Fruit fly (Drosophila melanogaster) whole organism, embryonic: Measurements from ENCODE around the gene CG42494.

Experiments used
- Adf1 ChIP-seq: fragments of 200-800 bp; sonication (Bioruptor generic); IDR thresholded peaks from 2 replicates; pipeline ENCODE4 v1.3.6; 2022; ENCODE audit warnings: missing biosample characterization, missing genetic modification characterization
- Atf-2 ChIP-seq: fragments of 200-800 bp; sonication (Bioruptor generic); optimal IDR thresholded peaks from 2 replicates; lab custom pipeline; 2016; ENCODE audit warnings: missing biosample characterization, missing genetic modification characterization
- Bgb ChIP-seq: fragments of 200-800 bp; sonication (Bioruptor generic); IDR thresholded peaks from 2 replicates; pipeline ENCODE4 v1.3.6; 2022; ENCODE audit warnings: missing biosample characterization, missing genetic modification characterization; ENCODE audit not compliant: partially characterized antibody
- CG10321 ChIP-seq: fragments of 200-800 bp; sonication (Bioruptor generic); IDR thresholded peaks from 2 replicates; pipeline ENCODE4 v1.3.6; 2022; ENCODE audit warnings: missing biosample characterization, missing genetic modification characterization
- CG10431 ChIP-seq: fragments of 200-800 bp; sonication (Bioruptor generic); optimal IDR thresholded peaks from 3 replicates; lab custom pipeline; 2018; ENCODE audit warnings: missing biosample characterization, mild to moderate bottlenecking, missing genetic modification characterization
- CG10979 ChIP-seq: fragments of 200-800 bp; sonication (Bioruptor generic); optimal IDR thresholded peaks from 2 replicates; lab custom pipeline; 2018; ENCODE audit warnings: missing biosample characterization, mild to moderate bottlenecking, missing genetic modification characterization, moderate library complexity
- CG11696 ChIP-seq: fragments of 200-800 bp; sonication (Bioruptor generic); IDR thresholded peaks from 2 replicates; pipeline ENCODE4 v1.3.6; 2022; ENCODE audit warnings: missing biosample characterization, missing genetic modification characterization
- CG12942 ChIP-seq: fragments of 200-800 bp; sonication (Bioruptor generic); optimal IDR thresholded peaks from 3 replicates; lab custom pipeline; 2016; ENCODE audit warnings: missing biosample characterization, missing genetic modification characterization
- CG15011 ChIP-seq: fragments of 200-800 bp; sonication (Bioruptor generic); optimal IDR thresholded peaks from 3 replicates; lab custom pipeline; 2018; ENCODE audit warnings: missing biosample characterization, mild to moderate bottlenecking, missing genetic modification characterization
- CG16815 ChIP-seq: fragments of 200-800 bp; sonication (Bioruptor generic); optimal IDR thresholded peaks from 3 replicates; lab custom pipeline; 2017; ENCODE audit warnings: missing biosample characterization, mild to moderate bottlenecking, missing genetic modification characterization
- CG17186 ChIP-seq: fragments of 200-800 bp; sonication (Bioruptor generic); optimal IDR thresholded peaks from 3 replicates; lab custom pipeline; 2017; ENCODE audit warnings: missing biosample characterization, missing genetic modification reagents, missing genetic modification characterization
- CG1792 ChIP-seq: fragments of 200-800 bp; sonication (Bioruptor generic); optimal IDR thresholded peaks from 2 replicates; lab custom pipeline; 2016; ENCODE audit warnings: missing biosample characterization, missing genetic modification characterization
- CG18262 ChIP-seq: fragments of 200-800 bp; optimal IDR thresholded peaks from 3 replicates; lab custom pipeline; 2019; ENCODE audit warnings: missing biosample characterization, mild to moderate bottlenecking, missing genetic modification characterization, moderate library complexity
- CG18764 ChIP-seq: fragments of 200-800 bp; sonication (Bioruptor generic); optimal IDR thresholded peaks from 3 replicates; lab custom pipeline; 2016; ENCODE audit warnings: missing biosample characterization, missing genetic modification characterization
- CG34376 ChIP-seq: fragments of 200-800 bp; sonication (Bioruptor generic); optimal IDR thresholded peaks from 2 replicates; lab custom pipeline; 2018; ENCODE audit warnings: missing biosample characterization, mild to moderate bottlenecking, missing genetic modification characterization
- CG3726 ChIP-seq: fragments of 200-800 bp; sonication (Bioruptor generic); IDR thresholded peaks from 3 replicates; pipeline ENCODE4, ENCODE4 v1.3.6; 2022; ENCODE audit warnings: missing biosample characterization, missing genetic modification characterization
- CG43689 ChIP-seq: fragments of 200-800 bp; sonication (Bioruptor generic); IDR thresholded peaks from 2 replicates; pipeline ENCODE4 v1.3.6; 2022; ENCODE audit warnings: missing biosample characterization, missing genetic modification characterization
- CG6254 ChIP-seq: fragments of 200-800 bp; sonication (Bioruptor generic); optimal IDR thresholded peaks from 3 replicates; lab custom pipeline; 2017; ENCODE audit warnings: mild to moderate bottlenecking, missing biosample characterization, missing genetic modification reagents, missing genetic modification characterization
- CG6854 ChIP-seq: fragments of 200-800 bp; sonication (Bioruptor generic); optimal IDR thresholded peaks from 3 replicates; lab custom pipeline; 2017; ENCODE audit warnings: missing biosample characterization, mild to moderate bottlenecking, missing genetic modification characterization
- CG8478 ChIP-seq: fragments of >200 bp; optimal IDR thresholded peaks from 2 replicates; lab custom pipeline; 2018
- CG9437 ChIP-seq: fragments of 200-800 bp; sonication (Bioruptor generic); optimal IDR thresholded peaks from 2 replicates; lab custom pipeline; 2018; ENCODE audit warnings: missing biosample characterization, mild to moderate bottlenecking, missing genetic modification characterization
- CG9797 ChIP-seq: fragments of 200-800 bp; sonication (Bioruptor generic); optimal IDR thresholded peaks from 3 replicates; lab custom pipeline; 2018; ENCODE audit warnings: missing biosample characterization, mild to moderate bottlenecking, missing genetic modification characterization
- CrebB ChIP-seq: fragments of 200-800 bp; sonication (Bioruptor generic); optimal IDR thresholded peaks from 3 replicates; lab custom pipeline; 2018; ENCODE audit warnings: missing biosample characterization, mild to moderate bottlenecking, missing genetic modification characterization
- D ChIP-seq, 2 experiments: fragments of 200-800 bp in 1 of 2; fragments of >200 bp in 1 of 2; sonication (Bioruptor generic) in 1 of 2; optimal IDR thresholded peaks; 2 replicates in 1 of 2; 3 replicates in 1 of 2; lab custom pipeline; 2017; ENCODE audit warnings: mild to moderate bottlenecking in 1 of 2, missing biosample characterization in 1 of 2, missing genetic modification characterization in 1 of 2, missing genetic modification reagents in 1 of 2
- Doc2 ChIP-seq: fragments of 200-800 bp; sonication (Bioruptor generic); IDR thresholded peaks from 2 replicates; pipeline ENCODE4 v1.3.6; 2022; ENCODE audit warnings: missing biosample characterization, missing genetic modification characterization
- Ets97D ChIP-seq: fragments of 200-800 bp; sonication (Bioruptor generic); optimal IDR thresholded peaks from 3 replicates; lab custom pipeline; 2016; ENCODE audit warnings: missing biosample characterization, missing genetic modification characterization
- Fer2 ChIP-seq: fragments of 200-800 bp; sonication (Bioruptor generic); optimal IDR thresholded peaks from 2 replicates; lab custom pipeline; 2018; ENCODE audit warnings: missing biosample characterization, mild to moderate bottlenecking, missing genetic modification characterization, moderate library complexity
- Fer3 ChIP-seq: fragments of 200-800 bp; sonication (Bioruptor generic); optimal IDR thresholded peaks from 2 replicates; lab custom pipeline; 2018; ENCODE audit warnings: missing biosample characterization, mild to moderate bottlenecking, missing genetic modification characterization, moderate library complexity
- H2.0 ChIP-seq: fragments of 200-800 bp; sonication (Bioruptor generic); IDR thresholded peaks from 2 replicates; pipeline ENCODE4 v1.3.6; 2022; ENCODE audit warnings: missing biosample characterization, missing genetic modification characterization
- Hr3 ChIP-seq: fragments of 200-800 bp; sonication (Bioruptor generic); optimal IDR thresholded peaks from 3 replicates; lab custom pipeline; 2016; ENCODE audit warnings: missing biosample characterization, missing genetic modification characterization
- Hr39 ChIP-seq: fragments of >200 bp; optimal IDR thresholded peaks from 2 replicates; lab custom pipeline; 2017
- Med ChIP-seq: fragments of 200-800 bp; sonication (Bioruptor generic); peaks from one replicate; lab custom pipeline; 2016; ENCODE audit warnings: missing biosample characterization, missing genetic modification characterization, mild to moderate bottlenecking, inconsistent platforms, moderate library complexity
- Nf-YA ChIP-seq: fragments of 200-800 bp; sonication (Bioruptor generic); IDR thresholded peaks from 2 replicates; pipeline ENCODE4 v1.3.6; 2022; ENCODE audit warnings: missing biosample characterization, missing genetic modification characterization
- Optix ChIP-seq: fragments of 200-800 bp; sonication (Bioruptor generic); IDR thresholded peaks from 3 replicates; pipeline ENCODE4 v1.3.6; 2022; ENCODE audit warnings: missing biosample characterization, missing genetic modification characterization
- Rfx ChIP-seq: fragments of 200-800 bp; sonication (Bioruptor generic); IDR thresholded peaks from 2 replicates; pipeline ENCODE4 v1.3.6; 2022; ENCODE audit warnings: missing biosample characterization, missing genetic modification characterization
- Trl ChIP-seq, 3 experiments: fragments of >200 bp in 2 of 3; fragments of 200-800 bp in 1 of 3; sonication (Bioruptor generic) in 1 of 3; optimal IDR thresholded peaks; 2 replicates in 1 of 3; 3 replicates in 2 of 3; lab custom pipeline; 2016 to 2017; ENCODE audit warnings: missing biosample characterization in 1 of 3, missing genetic modification characterization in 1 of 3
- ara ChIP-seq: fragments of 200-800 bp; sonication (Bioruptor generic); IDR thresholded peaks from 2 replicates; pipeline ENCODE4 v1.3.6; 2022; ENCODE audit warnings: missing biosample characterization, missing genetic modification characterization
- cad ChIP-seq: fragments of >200 bp; optimal IDR thresholded peaks from 2 replicates; lab custom pipeline; 2017; ENCODE audit warnings: missing biosample characterization, missing genetic modification characterization
- dimm ChIP-seq: fragments of 200-800 bp; sonication (Bioruptor generic); IDR thresholded peaks from 2 replicates; pipeline ENCODE4 v1.3.6; 2022; ENCODE audit warnings: missing biosample characterization, missing genetic modification characterization
- ems ChIP-seq: fragments of 200-800 bp; sonication (Bioruptor generic); optimal IDR thresholded peaks from 3 replicates; lab custom pipeline; 2016; ENCODE audit warnings: missing biosample characterization, missing genetic modification characterization
- gce ChIP-seq: fragments of 200-800 bp; sonication (Bioruptor generic); IDR thresholded peaks from 3 replicates; pipeline ENCODE4 v1.3.6; 2022; ENCODE audit warnings: missing biosample characterization, missing genetic modification characterization
- gfzf ChIP-seq: fragments of 200-800 bp; sonication (Bioruptor generic); optimal IDR thresholded peaks from 2 replicates; lab custom pipeline; 2016; ENCODE audit warnings: missing biosample characterization, mild to moderate bottlenecking, missing genetic modification characterization, moderate library complexity
- gsb-n ChIP-seq: fragments of 200-800 bp; sonication (Bioruptor generic); optimal IDR thresholded peaks from 3 replicates; lab custom pipeline; 2018; ENCODE audit warnings: missing biosample characterization, mild to moderate bottlenecking, missing genetic modification characterization
- inv ChIP-seq: fragments of 200-800 bp; sonication (Bioruptor generic); IDR thresholded peaks from 2 replicates; pipeline ENCODE4 v1.3.6; 2022; ENCODE audit warnings: missing biosample characterization, missing genetic modification characterization; ENCODE audit not compliant: partially characterized antibody
- maf-S ChIP-seq: fragments of 200-800 bp; sonication (Bioruptor generic); optimal IDR thresholded peaks from 2 replicates; lab custom pipeline; 2016; ENCODE audit warnings: missing biosample characterization, missing genetic modification characterization
- pfk ChIP-seq: fragments of 200-800 bp; sonication (Bioruptor generic); optimal IDR thresholded peaks from 2 replicates; lab custom pipeline; 2018; ENCODE audit warnings: missing biosample characterization, mild to moderate bottlenecking, missing genetic modification characterization, moderate library complexity
- ro ChIP-seq: fragments of 200-800 bp; sonication (Bioruptor generic); IDR thresholded peaks from 2 replicates; pipeline ENCODE4 v1.3.6; 2022; ENCODE audit warnings: missing biosample characterization, missing genetic modification characterization
- sd ChIP-seq: fragments of 200-800 bp; sonication (Bioruptor generic); optimal IDR thresholded peaks from 3 replicates; lab custom pipeline; 2018; ENCODE audit warnings: missing biosample characterization, mild to moderate bottlenecking, missing genetic modification characterization, moderate library complexity
- so ChIP-seq: fragments of 200-800 bp; sonication (Bioruptor generic); IDR thresholded peaks from 3 replicates; pipeline ENCODE4 v1.3.6; 2022; ENCODE audit warnings: missing biosample characterization, missing genetic modification characterization
- ttk ChIP-seq: fragments of 200-800 bp; sonication (Bioruptor generic); IDR thresholded peaks from 2 replicates; pipeline ENCODE4 v2.1.2; 2022; ENCODE audit warnings: missing biosample characterization, missing genetic modification characterization
- wek ChIP-seq: fragments of 200-800 bp; sonication (Bioruptor generic); optimal IDR thresholded peaks from 3 replicates; lab custom pipeline; 2018; ENCODE audit warnings: missing biosample characterization, mild to moderate bottlenecking, missing genetic modification characterization, moderate library complexity

CG42494 gene

DNA sequence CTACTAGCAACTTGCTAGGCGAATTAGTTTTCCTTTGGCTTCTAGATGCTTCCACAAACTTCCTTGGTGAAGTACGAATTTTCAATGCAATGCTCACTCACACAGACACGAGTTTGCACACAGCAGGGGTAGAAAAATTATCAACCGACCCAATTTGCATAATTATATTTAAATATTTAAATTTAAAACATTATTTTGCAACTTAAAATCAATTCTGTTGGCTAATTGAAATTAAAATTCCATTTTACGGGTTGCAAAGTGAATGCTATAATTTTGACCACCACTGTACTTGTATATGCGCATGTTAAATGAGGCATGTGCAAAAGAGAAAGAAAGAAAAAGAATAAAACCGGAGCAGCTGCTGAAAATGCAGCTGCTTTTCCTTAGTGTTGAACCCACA, 9.9 kb downstream of the CG42494 start (continued):
- TF ChIP-seq Optix (GFP tag; lab: Robert Waterston, UW): peak; percentile 85; the same call in 2 of the 3 replicates
- peak; percentile 27 for TF ChIP-seq Atf-2 (GFP tag; lab: Kevin White, UChicago)
- TF ChIP-seq CG34376 (GFP tag; lab: Kevin White, UChicago): peak; percentile 28
- peak; percentile 2 for TF ChIP-seq pfk (GFP tag; lab: Kevin White, UChicago)
- TF ChIP-seq CG12942 (GFP tag; lab: Kevin White, UChicago): peak; percentile 80
- TF ChIP-seq gsb-n (tag; lab: Kevin White, UChicago): peak; percentile 93
- peak; percentile 83 for TF ChIP-seq CG15011
- peak; percentile 90; the same call in 2 of the 3 replicates for TF ChIP-seq CG3726 (GFP tag; lab: Robert Waterston, UW)
- peak; percentile 85 for TF ChIP-seq ro (GFP tag; lab: Robert Waterston, UW)
- TF ChIP-seq gce (GFP tag; lab: Robert Waterston, UW): peak; percentile 86
- peak; percentile 92 for TF ChIP-seq Rfx (GFP tag; lab: Robert Waterston, UW)
- TF ChIP-seq CG1792 (GFP tag; lab: Kevin White, UChicago): peak; percentile 50
- no peak for TF ChIP-seq gfzf (GFP tag; lab: Kevin White, UChicago)
- peak; percentile 93 for TF ChIP-seq CG10979 (tag; lab: Kevin White, UChicago)
- no peak for TF ChIP-seq CG8478 (lab: Kevin White, UChicago)
- TF ChIP-seq CG11696 (GFP tag; lab: Robert Waterston, UW): peak; percentile 99
- TF ChIP-seq CG16815 (GFP tag; lab: Kevin White, UChicago): peak; percentile 85
- TF ChIP-seq Fer3 (tag; lab: Kevin White, UChicago): peak; percentile 96
- TF ChIP-seq Nf-YA (GFP tag; lab: Robert Waterston, UW): peak; percentile 88
- TF ChIP-seq CG6854 (GFP tag; lab: Kevin White, UChicago): peak; percentile 88
- TF ChIP-seq maf-S (GFP tag; lab: Kevin White, UChicago): no peak
- TF ChIP-seq H2.0 (GFP tag; lab: Robert Waterston, UW): peak; percentile 90
- peak; percentile 89 for TF ChIP-seq Hr3 (GFP tag; lab: Kevin White, UChicago)
- peak; percentile 79 for TF ChIP-seq sd (tag; lab: Kevin White, UChicago)
- TF ChIP-seq CrebB (tag; lab: Kevin White, UChicago): peak; percentile 79
- TF ChIP-seq Bgb (GFP tag; lab: Robert Waterston, UW): no peak
- TF ChIP-seq CG18262 (tag; lab: Kevin White, UChicago): peak; percentile 95
- no peak for TF ChIP-seq Trl (optimal IDR thresholded peaks at IDR 0.05; lab: Kevin White, UChicago)
- peak; percentile 47 for TF ChIP-seq Trl (GFP tag; optimal IDR thresholded peaks at IDR 0.05; lab: Kevin White, UChicago)
- TF ChIP-seq wek (GFP tag; lab: Kevin White, UChicago): peak; percentile 45
- TF ChIP-seq ara (GFP tag; lab: Robert Waterston, UW): peak; percentile 93
- peak; percentile 93 for TF ChIP-seq so (GFP tag; lab: Robert Waterston, UW)
- peak; percentile 47 for TF ChIP-seq CG17186
- no peak for TF ChIP-seq D (optimal IDR thresholded peaks at IDR 0.05; lab: Kevin White, UChicago)
- peak; percentile 93 for TF ChIP-seq D (GFP tag; optimal IDR thresholded peaks at IDR 0.05; lab: Kevin White, UChicago)
- peak; percentile 77 for TF ChIP-seq Fer2 (tag; lab: Kevin White, UChicago)
- peak; percentile 84 for TF ChIP-seq CG9437 (GFP tag; lab: Kevin White, UChicago)
- peak; percentile 30 for TF ChIP-seq CG9797
- TF ChIP-seq ems (GFP tag; lab: Kevin White, UChicago): peak; percentile 63
- TF ChIP-seq CG18764 (GFP tag; lab: Kevin White, UChicago): peak; percentile 85
- peak; percentile 87 for TF ChIP-seq dimm (GFP tag; lab: Robert Waterston, UW)
- no peak for TF ChIP-seq cad
- no peak for TF ChIP-seq inv
- peak; percentile 71 for TF ChIP-seq CG10431 (GFP tag; lab: Kevin White, UChicago)
- TF ChIP-seq Hr39 (lab: Kevin White, UChicago): no peak
- TF ChIP-seq CG6254 (GFP tag; lab: Kevin White, UChicago): peak; percentile 93
- peak; percentile 70 for TF ChIP-seq Adf1 (GFP tag; lab: Robert Waterston, UW)
- TF ChIP-seq CG10321: peak; percentile 76
- TF ChIP-seq Doc2 (GFP tag; lab: Robert Waterston, UW): peak; percentile 73
- TF ChIP-seq Med: peak; percentile 91
- peak; percentile 91 for TF ChIP-seq ttk
- peak; percentile 53 for TF ChIP-seq Ets97D (GFP tag; lab: Kevin White, UChicago)
- TF ChIP-seq CG43689 (GFP tag; lab: Robert Waterston, UW): peak; percentile 77
